Worm (Caenorhabditis elegans): Measurements from ENCODE around the gene slo-2.

- TF ChIP-seq skn-1 (tag; optimal IDR thresholded peaks at IDR 0.05) = no peak
- no peak for TF ChIP-seq fkh-10 (GFP tag; optimal IDR thresholded peaks at IDR 0.05)
- peak; percentile 78 for TF ChIP-seq pha-4 (tag; optimal IDR thresholded peaks at IDR 0.05)
- TF ChIP-seq pqm-1 (tag; optimal IDR thresholded peaks at IDR 0.05) = peak; percentile 91
- no peak for TF ChIP-seq unc-39 (tag; optimal IDR thresholded peaks at IDR 0.05)
- TF ChIP-seq aly-2 (tag; optimal IDR thresholded peaks at IDR 0.05) = no peak
- TF ChIP-seq sea-2 (GFP tag; optimal IDR thresholded peaks at IDR 0.05) = no peak
Measured at ce11 chrX:11409457-11409856, 3.7 kb upstream of the slo-2 start.
